Worm (Caenorhabditis elegans) whole organism, mixed stage, embryonic: ENCODE measurements around the gene pho-14.

Experiments used
- M03D4.4 ChIP-seq: sonication (generic microtip); optimal IDR thresholded peaks from 2 replicates; lab custom pipeline; 2017; ENCODE audit warnings: mild to moderate bottlenecking, missing genetic modification characterization, missing compliant biosample characterization
- blmp-1 ChIP-seq: fragments of 150-350 bp; optimal IDR thresholded peaks from 2 replicates; lab custom pipeline; 2014; ENCODE audit warnings: missing biosample characterization, missing genetic modification characterization
- ceh-39 ChIP-seq: fragments of 150-350 bp; optimal IDR thresholded peaks from 2 replicates; lab custom pipeline; 2014; ENCODE audit warnings: missing biosample characterization, missing genetic modification characterization
- ceh-43 ChIP-seq: fragments of 200-800 bp; sonication (Bioruptor generic); optimal IDR thresholded peaks from 2 replicates; lab custom pipeline; 2018; ENCODE audit warnings: mild to moderate bottlenecking, missing genetic modification characterization, moderate library complexity, missing compliant biosample characterization
- ceh-83 ChIP-seq: fragments of 200-800 bp; sonication (Bioruptor generic); optimal IDR thresholded peaks from 2 replicates; lab custom pipeline; 2018; ENCODE audit warnings: mild to moderate bottlenecking, missing genetic modification characterization, missing compliant biosample characterization
- ces-1 ChIP-seq: fragments of 150-350 bp; optimal IDR thresholded peaks from 2 replicates; lab custom pipeline; 2014; ENCODE audit warnings: missing biosample characterization, missing genetic modification reagents, missing genetic modification characterization
- cnd-1 ChIP-seq: fragments of 200-800 bp; sonication (Bioruptor generic); optimal IDR thresholded peaks from 2 replicates; lab custom pipeline; 2018; ENCODE audit warnings: mild to moderate bottlenecking, missing genetic modification characterization, missing compliant biosample characterization
- drap-1 ChIP-seq: fragments of 200-800 bp; sonication (Bioruptor generic); optimal IDR thresholded peaks from 3 replicates; lab custom pipeline; 2018; ENCODE audit warnings: mild to moderate bottlenecking, missing genetic modification characterization, missing compliant biosample characterization
- elt-1 ChIP-seq: sonication (generic microtip); optimal IDR thresholded peaks from 2 replicates; lab custom pipeline; 2017; ENCODE audit warnings: missing genetic modification characterization, mild to moderate bottlenecking, missing compliant biosample characterization, antibody characterized with exemption, moderate library complexity, borderline replicate concordance; ENCODE audit not compliant: insufficient read depth
- elt-3 ChIP-seq: fragments of 150-350 bp; optimal IDR thresholded peaks from 2 replicates; lab custom pipeline; 2014; ENCODE audit warnings: missing biosample characterization, missing genetic modification characterization
- flh-1 ChIP-seq: fragments of 200-800 bp; sonication (Bioruptor generic); optimal IDR thresholded peaks from 2 replicates; lab custom pipeline; 2018; ENCODE audit warnings: mild to moderate bottlenecking, missing genetic modification characterization, moderate library complexity, missing compliant biosample characterization
- ham-2 ChIP-seq: fragments of 200-800 bp; sonication (Bioruptor generic); optimal IDR thresholded peaks from 2 replicates; lab custom pipeline; 2018; ENCODE audit warnings: mild to moderate bottlenecking, missing genetic modification characterization, missing compliant biosample characterization
- hlh-1 ChIP-seq: fragments of 150-350 bp; optimal IDR thresholded peaks from 2 replicates; lab custom pipeline; 2014; ENCODE audit warnings: missing biosample characterization, missing genetic modification reagents, missing genetic modification characterization
- lin-13 ChIP-seq: fragments of 150-350 bp; optimal IDR thresholded peaks from 2 replicates; lab custom pipeline; 2014; ENCODE audit warnings: missing biosample characterization, missing genetic modification characterization
- lin-32 ChIP-seq: fragments of 200-800 bp; sonication (Bioruptor generic); optimal IDR thresholded peaks from 2 replicates; lab custom pipeline; 2018; ENCODE audit warnings: mild to moderate bottlenecking, missing genetic modification characterization, missing compliant biosample characterization
- mab-5 ChIP-seq: fragments of 150-350 bp; optimal IDR thresholded peaks from 2 replicates; lab custom pipeline; 2014; ENCODE audit warnings: missing biosample characterization, missing genetic modification characterization
- mep-1 ChIP-seq: fragments of 150-350 bp; optimal IDR thresholded peaks from 2 replicates; lab custom pipeline; 2017; ENCODE audit warnings: missing biosample characterization, missing genetic modification reagents, missing genetic modification characterization, inconsistent platforms
- mls-2 ChIP-seq: sonication (generic microtip); optimal IDR thresholded peaks from 2 replicates; lab custom pipeline; 2016; ENCODE audit warnings: mild to moderate bottlenecking, missing genetic modification characterization, moderate library complexity, missing compliant biosample characterization
- nhr-12 ChIP-seq: fragments of 150-350 bp; optimal IDR thresholded peaks from 2 replicates; lab custom pipeline; 2014; ENCODE audit warnings: missing biosample characterization, missing genetic modification characterization
- nhr-2 ChIP-seq: fragments of 150-350 bp; optimal IDR thresholded peaks from 2 replicates; lab custom pipeline; 2014; ENCODE audit warnings: missing biosample characterization, missing genetic modification characterization
- nhr-237 ChIP-seq: fragments of 150-350 bp; optimal IDR thresholded peaks from 2 replicates; lab custom pipeline; 2014; ENCODE audit warnings: missing biosample characterization, missing genetic modification characterization
- nhr-28 ChIP-seq: fragments of 150-350 bp; optimal IDR thresholded peaks from 2 replicates; lab custom pipeline; 2014; ENCODE audit warnings: missing biosample characterization, missing genetic modification characterization
- nhr-76 ChIP-seq: sonication (generic microtip); optimal IDR thresholded peaks from 2 replicates; lab custom pipeline; 2017; ENCODE audit warnings: missing biosample characterization, missing genetic modification characterization
- pha-4 ChIP-seq: fragments of 150-350 bp; optimal IDR thresholded peaks from 2 replicates; lab custom pipeline; 2018; ENCODE audit warnings: missing biosample characterization, missing genetic modification reagents, missing genetic modification characterization
- sem-2 ChIP-seq: fragments of 200-800 bp; sonication (Bioruptor generic); optimal IDR thresholded peaks from 2 replicates; lab custom pipeline; 2018; ENCODE audit warnings: mild to moderate bottlenecking, missing genetic modification characterization, missing compliant biosample characterization
- snpc-4 ChIP-seq: fragments of 150-350 bp; optimal IDR thresholded peaks from 2 replicates; lab custom pipeline; 2014; ENCODE audit warnings: missing biosample characterization, missing genetic modification characterization
- sptf-1 ChIP-seq: sonication (generic microtip); optimal IDR thresholded peaks from 2 replicates; lab custom pipeline; 2017; ENCODE audit warnings: mild to moderate bottlenecking, missing genetic modification characterization, moderate library complexity, missing compliant biosample characterization
- tbx-8 ChIP-seq: fragments of 200-800 bp; sonication (Bioruptor generic); optimal IDR thresholded peaks from 2 replicates; lab custom pipeline; 2018; ENCODE audit warnings: mild to moderate bottlenecking, missing genetic modification characterization, moderate library complexity, missing compliant biosample characterization
- unc-120 ChIP-seq: sonication (generic microtip); optimal IDR thresholded peaks from 2 replicates; lab custom pipeline; 2017; ENCODE audit warnings: missing genetic modification characterization, missing compliant biosample characterization; ENCODE audit not compliant: poor library complexity, severe bottlenecking
- unc-39 ChIP-seq: fragments of 150-350 bp; optimal IDR thresholded peaks from 2 replicates; lab custom pipeline; 2014; ENCODE audit warnings: missing biosample characterization, missing genetic modification characterization
- unc-62 ChIP-seq: fragments of 150-350 bp; optimal IDR thresholded peaks from 2 replicates; lab custom pipeline; 2014; ENCODE audit warnings: missing biosample characterization, missing genetic modification reagents, missing genetic modification characterization
- zip-8 ChIP-seq: fragments of 150-350 bp; optimal IDR thresholded peaks from 2 replicates; lab custom pipeline; 2014; ENCODE audit warnings: missing biosample characterization, missing genetic modification characterization
- ztf-11 ChIP-seq: fragments of 150-350 bp; optimal IDR thresholded peaks from 2 replicates; lab custom pipeline; 2014; ENCODE audit warnings: missing biosample characterization, missing genetic modification characterization

The pho-14 gene

DNA sequence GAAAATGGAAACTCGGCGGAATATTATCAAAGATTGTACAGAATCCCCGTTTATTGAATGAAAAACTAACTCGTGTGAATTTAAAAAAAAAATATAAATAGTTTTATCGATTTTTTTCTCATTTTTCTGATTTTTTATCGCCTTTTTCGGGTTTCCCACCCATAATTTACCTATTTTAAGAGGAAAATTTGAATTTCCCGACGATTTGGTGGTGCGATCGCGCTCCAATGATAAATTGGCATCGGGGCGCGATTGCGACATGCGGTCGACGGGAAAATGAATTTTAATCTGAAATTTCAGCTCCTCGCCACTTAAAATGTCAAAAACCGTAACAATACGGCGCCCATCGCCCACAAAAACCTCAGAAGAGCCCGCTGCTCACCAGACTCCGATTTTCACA, 27.1 kb upstream of the pho-14 start, which contains the start of gene taf-6.1:
TSS of gene taf-6.1 (plus strand) at position 301 of the 400 bp plus-strand sequence.
- no peak for TF ChIP-seq nhr-76 (tag; lab: Kevin White, UChicago)
- no peak for TF ChIP-seq sem-2 (GFP tag; lab: Kevin White, UChicago)

DNA sequence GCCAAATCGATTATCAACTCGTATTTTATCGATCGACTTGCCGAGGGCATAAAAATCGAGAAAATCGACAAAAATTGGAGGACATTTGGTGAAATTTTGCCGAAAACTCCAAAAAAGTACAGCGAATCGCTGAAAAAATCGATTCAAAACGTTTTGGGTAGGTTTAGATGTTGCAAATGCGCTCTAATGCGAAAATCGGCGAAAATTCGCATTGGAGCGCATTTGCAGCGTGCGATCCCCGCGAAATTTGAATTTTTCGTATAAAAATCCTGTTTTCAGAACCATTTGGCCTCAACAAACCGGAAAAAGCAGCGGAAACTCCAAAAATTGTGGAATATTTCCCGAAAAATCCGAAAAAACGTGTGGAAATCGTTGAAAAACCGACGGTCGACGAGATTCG, 25.9 kb upstream of the pho-14 start:
- TF ChIP-seq blmp-1 (tag; lab: Kevin White, UChicago) (no peak), nhr-237 (no peak), nhr-12 (tag; lab: Kevin White, UChicago) (no peak), unc-120 (tag; lab: Kevin White, UChicago) (no peak), nhr-2 (tag; lab: Kevin White, UChicago) (no peak), unc-39 (tag; lab: Kevin White, UChicago) (no peak), ceh-43 (GFP tag; lab: Kevin White, UChicago) (no peak), drap-1 (GFP tag; lab: Kevin White, UChicago) (no peak), ces-1 (GFP tag; lab: Kevin White, UChicago) (no peak), sptf-1 (no peak), zip-8 (tag; lab: Kevin White, UChicago) (no peak), lin-13 (no peak), cnd-1 (tag; lab: Kevin White, UChicago) (no peak), sem-2 (GFP tag; lab: Kevin White, UChicago) (no peak), tbx-8 (GFP tag; lab: Kevin White, UChicago) (no peak)

DNA sequence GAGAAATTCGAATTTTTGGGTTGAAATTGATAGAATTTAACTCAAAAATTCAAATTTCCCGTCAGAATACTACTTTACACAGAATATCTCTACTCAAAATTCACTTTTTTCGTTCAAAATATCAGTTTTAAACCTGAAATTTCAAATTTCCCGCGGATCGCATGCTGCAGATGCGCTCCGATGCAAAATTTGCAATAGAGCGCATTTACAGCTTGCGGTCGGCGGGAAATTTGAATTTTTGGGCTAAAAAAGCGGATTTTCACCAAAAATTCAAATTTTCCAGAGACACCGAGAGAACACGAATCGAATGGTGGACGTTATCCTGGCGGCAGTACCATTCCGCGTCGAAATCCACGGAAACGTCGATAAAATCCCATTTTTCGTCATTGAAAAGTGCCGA, 24.1 kb upstream of the pho-14 start:
- TF ChIP-seq sptf-1 (no peak), nhr-12 (tag; lab: Kevin White, UChicago) (no peak), ztf-11 (tag; lab: Kevin White, UChicago) (no peak), lin-32 (GFP tag; lab: Kevin White, UChicago) (no peak), ceh-83 (GFP tag; lab: Kevin White, UChicago) (no peak), M03D4.4 (tag; lab: Kevin White, UChicago) (no peak), ces-1 (GFP tag; lab: Kevin White, UChicago) (no peak)
- TF ChIP-seq, all 35 proteins: peak for 0

DNA sequence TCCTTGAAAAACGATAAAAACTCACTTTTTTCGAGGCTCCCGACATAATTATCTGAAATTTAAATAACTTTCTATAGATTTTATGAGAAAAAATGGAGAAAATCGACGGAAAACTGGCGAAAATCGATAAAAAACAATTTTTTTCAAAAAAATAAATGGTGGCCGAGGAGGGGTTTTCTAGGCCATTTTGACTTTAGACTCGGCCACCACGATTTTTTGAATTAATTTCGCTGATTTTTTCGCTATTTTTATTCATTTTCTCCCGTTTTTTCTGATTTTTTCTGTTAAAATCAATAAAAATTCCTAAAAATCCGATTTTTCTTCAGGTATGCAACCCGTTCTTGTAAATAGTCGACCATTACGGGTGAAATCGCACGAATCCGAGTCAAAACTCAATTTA, 22.6 kb upstream of the pho-14 start, which contains the start of the genes sut-1 and eri-3:
TSS of gene sut-1 (minus strand) at position 58 of the 400 bp plus-strand sequence.
TSS of gene eri-3 (plus strand) at position 327 of the 400 bp plus-strand sequence.
- TF ChIP-seq tbx-8 (GFP tag; lab: Kevin White, UChicago) (no peak), M03D4.4 (tag; lab: Kevin White, UChicago) (no peak), ceh-39 (tag; lab: Kevin White, UChicago) (no peak), elt-1 (no peak), mab-5 (tag; lab: Kevin White, UChicago) (no peak), blmp-1 (tag; lab: Kevin White, UChicago) (no peak), ham-2 (no peak), flh-1 (GFP tag; lab: Kevin White, UChicago) (no peak), sem-2 (GFP tag; lab: Kevin White, UChicago) (no peak), nhr-12 (tag; lab: Kevin White, UChicago) (no peak), pha-4 (tag; lab: Kevin White, UChicago) (no peak), zip-8 (tag; lab: Kevin White, UChicago) (no peak), hlh-1 (tag; lab: Kevin White, UChicago) (no peak), snpc-4 (tag; lab: Kevin White, UChicago) (no peak), ces-1 (GFP tag; lab: Kevin White, UChicago) (no peak), elt-3 (tag; lab: Kevin White, UChicago) (no peak), unc-62 (GFP tag; lab: Kevin White, UChicago) (no peak), nhr-2 (tag; lab: Kevin White, UChicago) (no peak)
- TF ChIP-seq, all 35 proteins: peak for 0

DNA sequence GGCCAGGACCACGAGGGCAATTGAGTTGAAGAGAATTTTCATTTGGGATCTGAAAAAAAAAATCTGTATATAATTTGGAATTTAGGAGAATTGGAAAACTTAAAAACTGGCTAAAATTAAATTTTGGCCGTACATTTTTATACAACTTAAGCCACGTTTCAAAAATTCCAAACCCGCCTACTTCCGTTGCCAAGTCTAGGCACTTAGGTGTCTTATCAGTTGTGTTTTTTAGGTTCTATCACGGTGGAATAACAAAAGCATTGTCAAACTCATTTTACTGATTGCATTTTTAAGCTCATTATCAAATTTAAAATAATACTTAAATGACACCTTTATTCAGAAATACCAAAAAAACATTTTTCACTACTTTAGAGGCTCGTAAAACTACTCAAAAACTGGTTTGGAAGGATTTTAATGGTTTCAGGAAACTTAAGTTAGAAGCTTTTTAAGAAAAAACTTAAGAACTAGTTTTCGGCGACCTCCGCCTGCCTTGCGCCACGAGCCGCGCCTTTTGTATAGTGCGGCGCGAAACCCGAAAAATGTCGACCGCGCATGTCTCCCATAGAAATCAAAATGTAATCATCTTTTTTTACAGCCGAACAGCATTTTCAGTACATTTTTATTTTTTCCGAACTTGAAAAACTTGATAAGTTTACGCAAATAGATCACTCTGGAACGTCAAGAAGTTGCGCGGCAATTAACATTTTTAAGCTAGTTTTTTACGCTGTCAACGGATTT, 17.5 kb upstream of the pho-14 start, which contains the start of gene lips-13:
TSS of gene lips-13 (minus strand) at position 51 of the 738 bp plus-strand sequence.
- TF ChIP-seq lin-32 (GFP tag; lab: Kevin White, UChicago): no peak
- no peak for TF ChIP-seq unc-39 (tag; lab: Kevin White, UChicago)
- TF ChIP-seq sem-2 (GFP tag; lab: Kevin White, UChicago): no peak
- no peak for TF ChIP-seq M03D4.4 (tag; lab: Kevin White, UChicago)
- no peak for TF ChIP-seq cnd-1 (tag; lab: Kevin White, UChicago)
- no peak for TF ChIP-seq blmp-1 (tag; lab: Kevin White, UChicago)
- TF ChIP-seq zip-8 (tag; lab: Kevin White, UChicago): no peak
- TF ChIP-seq mep-1: no peak
- no peak for TF ChIP-seq nhr-28
- TF ChIP-seq elt-1: no peak
- no peak for TF ChIP-seq unc-120 (tag; lab: Kevin White, UChicago)
- no peak for TF ChIP-seq nhr-2 (tag; lab: Kevin White, UChicago)
- no peak for TF ChIP-seq nhr-12 (tag; lab: Kevin White, UChicago)
- no peak for TF ChIP-seq hlh-1 (tag; lab: Kevin White, UChicago)
- TF ChIP-seq pha-4 (tag; lab: Kevin White, UChicago): no peak
- no peak for TF ChIP-seq unc-62 (GFP tag; lab: Kevin White, UChicago)
- TF ChIP-seq mls-2 (tag; lab: Kevin White, UChicago): no peak
- TF ChIP-seq, all 35 proteins: peak for 0
